1 fruit fly cellular context compared by ENCODE assay signal in the genomic region with DNA sequence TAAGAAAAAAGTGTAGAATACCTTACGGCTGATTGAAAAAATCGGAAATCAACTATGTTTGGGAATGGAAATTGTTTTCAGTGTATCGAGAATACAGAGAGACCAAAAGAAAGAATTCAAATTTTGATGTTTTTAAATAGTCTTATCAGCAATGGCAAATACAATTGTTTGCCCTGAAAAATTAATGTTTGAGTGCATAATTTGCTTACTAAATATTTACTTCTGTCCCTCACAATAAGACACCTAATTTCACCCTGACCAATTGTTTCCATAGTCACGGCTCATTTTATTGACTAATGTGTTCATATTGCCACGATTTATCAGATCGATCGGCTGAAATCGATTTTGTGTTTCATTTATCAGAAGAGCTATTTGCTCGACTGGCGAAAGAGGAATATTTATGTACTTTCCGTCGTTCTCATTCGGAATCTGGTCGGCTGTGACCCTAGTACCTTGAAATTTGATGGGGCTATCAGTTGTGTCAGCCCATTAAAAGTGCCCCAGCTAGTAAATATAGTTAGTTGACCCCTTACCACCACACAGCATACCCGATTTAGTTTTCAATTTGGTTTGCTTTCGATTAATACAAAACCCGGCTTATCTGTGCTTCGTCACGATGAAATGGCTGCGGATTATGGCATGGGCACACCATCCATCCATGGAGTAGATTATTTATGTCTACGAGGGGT.
TF ChIP-seq lines count a peak whose summit lies in the region.

No protein-coding gene starts in this region.

TF ChIP-seq in whole organism, embryonic, 481 proteins besides CTCF, POLR2A, EP300 and RAD21 (continued from another document and continues in another):
- TF ChIP-seq Sry-δ (GFP tag; optimal IDR thresholded peaks at IDR 0.05; lab: Kevin White, UChicago) (no peak), CG11085 (GFP tag; IDR thresholded peaks at IDR 0.05; lab: Robert Waterston, UW) (no peak), gcm2 (GFP tag; optimal IDR thresholded peaks at IDR 0.05; lab: Kevin White, UChicago) (no peak), btn (GFP tag; optimal IDR thresholded peaks at IDR 0.05; lab: Kevin White, UChicago) (no peak), CG13624 (GFP tag; optimal IDR thresholded peaks at IDR 0.05; lab: Kevin White, UChicago) (no peak), CG11398 (GFP tag; optimal IDR thresholded peaks at IDR 0.05; lab: Kevin White, UChicago) (peak; percentile 10), CG7271 (tag; optimal IDR thresholded peaks at IDR 0.05; lab: Kevin White, UChicago) (peak; percentile 65), yki (optimal IDR thresholded peaks at IDR 0.05; lab: Kevin White, UChicago) (no peak), Asciz (GFP tag; optimal IDR thresholded peaks at IDR 0.05; lab: Kevin White, UChicago) (peak; percentile 77), HmgD (GFP tag; optimal IDR thresholded peaks at IDR 0.05; lab: Kevin White, UChicago) (no peak), Camta (GFP tag; optimal IDR thresholded peaks at IDR 0.05; lab: Kevin White, UChicago) (no peak), Opbp (GFP tag; IDR thresholded peaks at IDR 0.05; lab: Robert Waterston, UW; ENCODE audit: partially characterized antibody) (no peak), CHES-1-like (GFP tag; optimal IDR thresholded peaks at IDR 0.05; lab: Kevin White, UChicago) (no peak), CG10431 (GFP tag; optimal IDR thresholded peaks at IDR 0.05; lab: Kevin White, UChicago) (no peak), CG8359 (GFP tag; optimal IDR thresholded peaks at IDR 0.05; lab: Kevin White, UChicago; ENCODE audit: borderline replicate concordance) (peak; percentile 21), grau (tag; optimal IDR thresholded peaks at IDR 0.05; lab: Kevin White, UChicago) (peak; percentile 24), CG12071 (GFP tag; optimal IDR thresholded peaks at IDR 0.05; lab: Kevin White, UChicago) (peak; percentile 19), B-H1 (GFP tag; IDR thresholded peaks at IDR 0.05; lab: Robert Waterston, UW) (no peak), CG1529 (GFP tag; optimal IDR thresholded peaks at IDR 0.05; lab: Kevin White, UChicago) (peak; percentile 37), unc-4 (GFP tag; IDR thresholded peaks at IDR 0.05; lab: Robert Waterston, UW; ENCODE audit: partially characterized antibody) (no peak), E2f2 (GFP tag; IDR thresholded peaks at IDR 0.05; lab: Robert Waterston, UW) (peak; percentile 25; the same call in 1 of the 2 replicates), CG31441 (GFP tag; IDR thresholded peaks at IDR 0.05; lab: Robert Waterston, UW) (peak; percentile 53; the same call in 1 of the 2 replicates), Sox102F (GFP tag; optimal IDR thresholded peaks at IDR 0.05; lab: Kevin White, UChicago) (peak; percentile 57), CG2202 (tag; optimal IDR thresholded peaks at IDR 0.05; lab: Kevin White, UChicago) (peak; percentile 61), nmo (GFP tag; optimal IDR thresholded peaks at IDR 0.05; lab: Kevin White, UChicago) (no peak), CG2120 (GFP tag; optimal IDR thresholded peaks at IDR 0.05; lab: Kevin White, UChicago) (no peak), oc (tag; optimal IDR thresholded peaks at IDR 0.05; lab: Kevin White, UChicago) (peak; percentile 21), CG1602 (GFP tag; optimal IDR thresholded peaks at IDR 0.05; lab: Kevin White, UChicago) (no peak), az2 (GFP tag; optimal IDR thresholded peaks at IDR 0.05; lab: Kevin White, UChicago) (no peak), BEAF-32 (GFP tag; optimal IDR thresholded peaks at IDR 0.05; lab: Kevin White, UChicago) (no peak), nau (GFP tag; optimal IDR thresholded peaks at IDR 0.05; lab: Kevin White, UChicago) (peak; percentile 38), tup (GFP tag; optimal IDR thresholded peaks at IDR 0.05; lab: Kevin White, UChicago) (no peak), NfI (GFP tag; optimal IDR thresholded peaks at IDR 0.05; lab: Kevin White, UChicago) (no peak), CG18476 (GFP tag; optimal IDR thresholded peaks at IDR 0.05; lab: Kevin White, UChicago) (no peak), CG9215 (GFP tag; IDR thresholded peaks at IDR 0.05; lab: Robert Waterston, UW) (no peak), Hmx (GFP tag; optimal IDR thresholded peaks at IDR 0.05; lab: Kevin White, UChicago) (no peak), Trl (optimal IDR thresholded peaks at IDR 0.05; lab: Kevin White, UChicago) (no peak), Trl (GFP tag; optimal IDR thresholded peaks at IDR 0.05; lab: Kevin White, UChicago) (no peak), Lhr (GFP tag; optimal IDR thresholded peaks at IDR 0.05; lab: Kevin White, UChicago) (peak; percentile 29), Sin3A (optimal IDR thresholded peaks at IDR 0.05; lab: Kevin White, UChicago) (no peak), ken (GFP tag; IDR thresholded peaks at IDR 0.05; lab: Robert Waterston, UW) (no peak), Max (GFP tag; optimal IDR thresholded peaks at IDR 0.05; lab: Kevin White, UChicago) (peak; percentile 19), CG8478 (optimal IDR thresholded peaks at IDR 0.05; lab: Kevin White, UChicago) (no peak), CG32772 (GFP tag; IDR thresholded peaks at IDR 0.05; lab: Robert Waterston, UW) (no peak), MESR4 (GFP tag; optimal IDR thresholded peaks at IDR 0.05; lab: Kevin White, UChicago) (no peak), exex (tag; optimal IDR thresholded peaks at IDR 0.05; lab: Kevin White, UChicago) (no peak), Nf-YB (GFP tag; optimal IDR thresholded peaks at IDR 0.05; lab: Kevin White, UChicago) (peak; percentile 48), Taf1 (GFP tag; IDR thresholded peaks at IDR 0.05; lab: Robert Waterston, UW) (no peak), NC2β (GFP tag; optimal IDR thresholded peaks at IDR 0.05; lab: Kevin White, UChicago) (no peak), Bgb (GFP tag; IDR thresholded peaks at IDR 0.05; lab: Robert Waterston, UW; ENCODE audit: partially characterized antibody) (no peak), Blimp-1 (GFP tag; optimal IDR thresholded peaks at IDR 0.05; lab: Kevin White, UChicago) (peak; percentile 62), grn (GFP tag; optimal IDR thresholded peaks at IDR 0.05; lab: Kevin White, UChicago) (peak; percentile 49), CG8765 (GFP tag; IDR thresholded peaks at IDR 0.05; lab: Robert Waterston, UW) (no peak), ttk (GFP tag; IDR thresholded peaks at IDR 0.05; lab: Robert Waterston, UW) (no peak), GATAe (GFP tag; conservative IDR thresholded peaks at IDR 0.05; lab: Robert Waterston, UW) (no peak), CoRest (tag; optimal IDR thresholded peaks at IDR 0.05; lab: Kevin White, UChicago) (peak; percentile 43), ham (GFP tag; IDR thresholded peaks at IDR 0.05; lab: Robert Waterston, UW) (no peak), CG8388 (GFP tag; optimal IDR thresholded peaks at IDR 0.05; lab: Kevin White, UChicago) (peak; percentile 38), D19B (GFP tag; optimal IDR thresholded peaks at IDR 0.05; lab: Kevin White, UChicago) (no peak), gce (GFP tag; IDR thresholded peaks at IDR 0.05; lab: Robert Waterston, UW) (0 out of 3 replicates have a peak, but pooled peaks have one; percentile 39), ato (GFP tag; IDR thresholded peaks at IDR 0.05; lab: Robert Waterston, UW; ENCODE audit: partially characterized antibody) (no peak), HmgZ (tag; optimal IDR thresholded peaks at IDR 0.05; lab: Kevin White, UChicago) (no peak), Lpt (GFP tag; optimal IDR thresholded peaks at IDR 0.05; lab: Kevin White, UChicago) (no peak), CG2116 (GFP tag; optimal IDR thresholded peaks at IDR 0.05; lab: Kevin White, UChicago) (peak; percentile 25), Chrac-16 (GFP tag; optimal IDR thresholded peaks at IDR 0.05; lab: Kevin White, UChicago) (no peak), wek (GFP tag; optimal IDR thresholded peaks at IDR 0.05; lab: Kevin White, UChicago) (peak; percentile 53), unpg (GFP tag; optimal IDR thresholded peaks at IDR 0.05; lab: Kevin White, UChicago) (peak; percentile 54), CG13775 (GFP tag; optimal IDR thresholded peaks at IDR 0.05; lab: Kevin White, UChicago) (no peak), CG7357 (GFP tag; IDR thresholded peaks at IDR 0.05; lab: Robert Waterston, UW) (no peak), CG12104 (GFP tag; optimal IDR thresholded peaks at IDR 0.05; lab: Kevin White, UChicago) (no peak), Awh (GFP tag; IDR thresholded peaks at IDR 0.05; lab: Robert Waterston, UW) (0 out of 2 replicates have a peak, but pooled peaks have one; percentile 7), Dad (GFP tag; optimal IDR thresholded peaks at IDR 0.05; lab: Kevin White, UChicago) (no peak), CG30020 (tag; optimal IDR thresholded peaks at IDR 0.05; lab: Kevin White, UChicago) (no peak), zfh2 (GFP tag; optimal IDR thresholded peaks at IDR 0.05; lab: Kevin White, UChicago) (no peak), nom (GFP tag; optimal IDR thresholded peaks at IDR 0.05; lab: Kevin White, UChicago) (no peak), B-H2 (GFP tag; optimal IDR thresholded peaks at IDR 0.05; lab: Kevin White, UChicago) (no peak), CG14710 (tag; optimal IDR thresholded peaks at IDR 0.05; lab: Kevin White, UChicago) (peak; percentile 65), Fer2 (tag; optimal IDR thresholded peaks at IDR 0.05; lab: Kevin White, UChicago) (no peak), CG12219 (GFP tag; optimal IDR thresholded peaks at IDR 0.05; lab: Kevin White, UChicago) (peak; percentile 19), CG7839 (tag; optimal IDR thresholded peaks at IDR 0.05; lab: Kevin White, UChicago) (peak; percentile 1), pnt (GFP tag; optimal IDR thresholded peaks at IDR 0.05; lab: Kevin White, UChicago) (no peak), CG2712 (tag; optimal IDR thresholded peaks at IDR 0.05; lab: Kevin White, UChicago) (peak; percentile 55), zen2 (GFP tag; IDR thresholded peaks at IDR 0.05; lab: Robert Waterston, UW; ENCODE audit: partially characterized antibody) (no peak), nerfin-2 (GFP tag; IDR thresholded peaks at IDR 0.05; lab: Robert Waterston, UW; ENCODE audit: partially characterized antibody) (no peak), lov (optimal IDR thresholded peaks at IDR 0.05; lab: Kevin White, UChicago) (no peak), lov (GFP tag; IDR thresholded peaks at IDR 0.05; lab: Robert Waterston, UW) (no peak), Meics (GFP tag; optimal IDR thresholded peaks at IDR 0.05; lab: Kevin White, UChicago) (no peak), Dll (GFP tag; IDR thresholded peaks at IDR 0.05; lab: Robert Waterston, UW; ENCODE audit: partially characterized antibody) (no peak), CG7745 (tag; optimal IDR thresholded peaks at IDR 0.05; lab: Kevin White, UChicago) (peak; percentile 80), dm (GFP tag; optimal IDR thresholded peaks at IDR 0.05; lab: Kevin White, UChicago) (no peak), Dref (GFP tag; IDR thresholded peaks at IDR 0.05; lab: Robert Waterston, UW) (no peak), Atf3 (GFP tag; optimal IDR thresholded peaks at IDR 0.05; lab: Kevin White, UChicago) (no peak), Oaz (GFP tag; IDR thresholded peaks at IDR 0.05; lab: Robert Waterston, UW) (no peak), fd102C (GFP tag; optimal IDR thresholded peaks at IDR 0.05; lab: Kevin White, UChicago) (peak; percentile 31), Gsc (GFP tag; IDR thresholded peaks at IDR 0.05; lab: Robert Waterston, UW) (no peak), CG3995 (GFP tag; optimal IDR thresholded peaks at IDR 0.05; lab: Kevin White, UChicago) (no peak), CG15696 (tag; optimal IDR thresholded peaks at IDR 0.05; lab: Kevin White, UChicago) (peak; percentile 79), Nf-YA (GFP tag; IDR thresholded peaks at IDR 0.05; lab: Robert Waterston, UW) (no peak), CG18764 (GFP tag; optimal IDR thresholded peaks at IDR 0.05; lab: Kevin White, UChicago) (no peak), Doc2 (GFP tag; IDR thresholded peaks at IDR 0.05; lab: Robert Waterston, UW) (no peak), tgo (GFP tag; IDR thresholded peaks at IDR 0.05; lab: Robert Waterston, UW) (no peak), CG14014 (GFP tag; IDR thresholded peaks at IDR 0.05; lab: Robert Waterston, UW) (no peak), Stat92E (GFP tag; optimal IDR thresholded peaks at IDR 0.05; lab: Kevin White, UChicago) (no peak), CG1647 (GFP tag; optimal IDR thresholded peaks at IDR 0.05; lab: Kevin White, UChicago) (no peak), CG17829 (tag; optimal IDR thresholded peaks at IDR 0.05; lab: Kevin White, UChicago) (peak; percentile 30), CG10462 (GFP tag; optimal IDR thresholded peaks at IDR 0.05; lab: Kevin White, UChicago) (no peak), Dp (GFP tag; optimal IDR thresholded peaks at IDR 0.05; lab: Kevin White, UChicago) (no peak), Mad (GFP tag; optimal IDR thresholded peaks at IDR 0.05; lab: Kevin White, UChicago) (no peak), wor (GFP tag; IDR thresholded peaks at IDR 0.05; lab: Robert Waterston, UW) (no peak), ATbp (GFP tag; optimal IDR thresholded peaks at IDR 0.05; lab: Kevin White, UChicago) (peak; percentile 66), Kr (GFP tag; optimal IDR thresholded peaks at IDR 0.05; lab: Kevin White, UChicago) (no peak), esg (GFP tag; conservative IDR thresholded peaks at IDR 0.05; lab: Robert Waterston, UW) (no peak), maf-S (GFP tag; optimal IDR thresholded peaks at IDR 0.05; lab: Kevin White, UChicago) (no peak), Poxn (GFP tag; IDR thresholded peaks at IDR 0.05; lab: Robert Waterston, UW) (no peak), CG11695 (GFP tag; IDR thresholded peaks at IDR 0.05; lab: Robert Waterston, UW) (0 out of 3 replicates have a peak, but pooled peaks have one; percentile 24), hb (GFP tag; IDR thresholded peaks at IDR 0.05; lab: Robert Waterston, UW; ENCODE audit: partially characterized antibody) (no peak), dati (GFP tag; IDR thresholded peaks at IDR 0.05; lab: Robert Waterston, UW) (no peak), klu (GFP tag; IDR thresholded peaks at IDR 0.05; lab: Robert Waterston, UW) (no peak), fu2 (GFP tag; optimal IDR thresholded peaks at IDR 0.05; lab: Kevin White, UChicago) (no peak), Hr78 (GFP tag; optimal IDR thresholded peaks at IDR 0.05; lab: Kevin White, UChicago) (peak in 1 of 2 experiments; percentile 68), lola (GFP tag; optimal IDR thresholded peaks at IDR 0.05; lab: Kevin White, UChicago) (peak in 1 of 3 experiments; percentile 68), CG18599 (GFP tag; optimal IDR thresholded peaks at IDR 0.05; lab: Kevin White, UChicago) (peak; percentile 8), sisA (GFP tag; IDR thresholded peaks at IDR 0.05; lab: Robert Waterston, UW) (no peak), pita (GFP tag; optimal IDR thresholded peaks at IDR 0.05; lab: Kevin White, UChicago) (no peak), CG14667 (GFP tag; IDR thresholded peaks at IDR 0.05; lab: Robert Waterston, UW) (no peak), wdn (GFP tag; IDR thresholded peaks at IDR 0.05; lab: Robert Waterston, UW) (no peak), sima (GFP tag; optimal IDR thresholded peaks at IDR 0.05; lab: Kevin White, UChicago) (no peak)
